Worm (Caenorhabditis elegans) whole organism, L4 larva: ENCODE measurements around the gene tir-1.
A peak's percentile ranks its signal among the peaks of the same experiment; 100 is the strongest.

ENCODE experiments used
- D1046.2 ChIP-seq: fragments of 200-800 bp; sonication (Bioruptor generic); IDR thresholded peaks from 2 replicates; pipeline ENCODE4 v1.3.6; 2022; ENCODE audit warnings: missing genetic modification characterization, missing compliant biosample characterization
- ZK546.5 ChIP-seq, 2 experiments: sonication (generic microtip); optimal IDR thresholded peaks; 2 replicates each; lab custom pipeline; 2017; ENCODE audit warnings: missing biosample characterization in 2 of 2, missing genetic modification characterization in 2 of 2
- aly-2 ChIP-seq: sonication (generic microtip); optimal IDR thresholded peaks from 2 replicates; lab custom pipeline; 2018; ENCODE audit warnings: missing biosample characterization, missing genetic modification characterization
- egl-27 ChIP-seq: sonication (generic microtip); optimal IDR thresholded peaks from 3 replicates; lab custom pipeline; 2017; ENCODE audit warnings: missing biosample characterization, missing genetic modification reagents, missing genetic modification characterization
- fkh-10 ChIP-seq: fragments of 150-350 bp; optimal IDR thresholded peaks from 2 replicates; lab custom pipeline; 2014; ENCODE audit warnings: missing biosample characterization, missing genetic modification reagents, missing genetic modification characterization
- hmg-1.1 ChIP-seq: fragments of 200-800 bp; sonication (Bioruptor generic); IDR thresholded peaks from 2 replicates; pipeline ENCODE4 v1.3.6; 2022; ENCODE audit warnings: missing genetic modification reagents, missing genetic modification characterization, missing compliant biosample characterization
- lim-7 ChIP-seq: fragments of 200-800 bp; sonication (Bioruptor generic); IDR thresholded peaks from 2 replicates; pipeline ENCODE4 v1.3.6; 2022; ENCODE audit warnings: missing genetic modification characterization, missing compliant biosample characterization
- mdl-1 ChIP-seq, 2 experiments: fragments of 150-350 bp in 1 of 2; sonication (generic microtip) in 1 of 2; optimal IDR thresholded peaks; 2 replicates each; lab custom pipeline; 2014 to 2017; ENCODE audit warnings: missing biosample characterization in 2 of 2, missing genetic modification characterization in 2 of 2
- mep-1 ChIP-seq: fragments of 150-350 bp; sonication (generic microtip); optimal IDR thresholded peaks from 3 replicates; lab custom pipeline; 2014; ENCODE audit warnings: missing biosample characterization, missing genetic modification characterization
- nhr-25 ChIP-seq: sonication (generic microtip); optimal IDR thresholded peaks from 2 replicates; lab custom pipeline; 2017; ENCODE audit warnings: missing genetic modification characterization, mild to moderate bottlenecking, missing compliant biosample characterization, antibody characterized with exemption, moderate library complexity, borderline replicate concordance; ENCODE audit not compliant: insufficient read depth
- nhr-6 ChIP-seq: fragments of 150-350 bp; optimal IDR thresholded peaks from 2 replicates; lab custom pipeline; 2014; ENCODE audit warnings: missing biosample characterization, missing genetic modification characterization
- snpc-4 ChIP-seq: fragments of 150-350 bp; optimal IDR thresholded peaks from 2 replicates; lab custom pipeline; 2014; ENCODE audit warnings: missing biosample characterization, missing genetic modification characterization

DNA sequence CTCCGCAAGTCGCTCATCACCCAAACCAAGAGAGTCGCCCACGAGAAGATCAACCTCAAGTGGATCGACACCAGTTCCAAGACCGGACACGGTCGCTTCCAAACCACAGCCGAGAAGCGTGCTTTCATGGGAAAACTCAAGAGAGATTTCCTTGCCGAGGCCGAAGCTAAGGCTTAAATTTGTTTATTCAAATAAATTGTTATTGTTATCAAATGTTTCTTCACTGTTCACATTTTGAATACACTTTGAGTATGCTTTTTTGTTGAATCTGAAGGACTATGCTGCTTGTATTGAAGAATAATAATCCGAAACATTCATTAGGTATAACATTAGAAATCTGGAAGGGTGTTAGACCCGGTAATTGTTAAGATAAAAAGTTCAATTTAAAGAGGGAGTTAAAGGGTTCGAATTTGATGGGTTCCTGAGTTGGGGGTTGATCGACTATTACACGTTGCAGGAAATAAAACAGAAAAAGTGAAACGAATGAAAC lies 32.1 kb downstream of the tir-1 start:
- no peak for TF ChIP-seq nhr-6 (tag; lab: Kevin White, UChicago)
- TF ChIP-seq snpc-4 (tag; lab: Kevin White, UChicago), result no peak
- TF ChIP-seq nhr-25 (tag; lab: Kevin White, UChicago), result no peak
- TF ChIP-seq mep-1 (tag; lab: Kevin White, UChicago), result peak; percentile 88
- TF ChIP-seq ZK546.5 (tag; optimal IDR thresholded peaks at IDR 0.05; lab: Kevin White, UChicago), result no peak
- TF ChIP-seq hmg-1.1 (GFP tag; lab: Robert Waterston, UW), result peak; percentile 13; the same call in 1 of the 2 replicates
- peak; percentile 86 for TF ChIP-seq aly-2 (tag; lab: Kevin White, UChicago)
- TF ChIP-seq mdl-1 (tag; optimal IDR thresholded peaks at IDR 0.05; lab: Kevin White, UChicago), result peak in 1 of 2 experiments; percentile 1
- no peak for TF ChIP-seq egl-27 (tag; lab: Kevin White, UChicago)
- TF ChIP-seq fkh-10, result no peak
- peak; percentile 75; the same call in 1 of the 2 replicates for TF ChIP-seq D1046.2 (GFP tag; lab: Robert Waterston, UW)
- TF ChIP-seq lim-7, result peak; percentile 64
